Worm (Caenorhabditis elegans): ENCODE measurements around the gene F52G3.8.

Gene F52G3.8

ce11 chrX:16952859-16953258 lies at the start of gene F52G3.8:
F52G3.8 (minus strand) TSS chrX:16952959.
- TF ChIP-seq ceh-13 (GFP tag; optimal IDR thresholded peaks at IDR 0.05), result no peak
- no peak for TF ChIP-seq sea-1 (GFP tag; conservative IDR thresholded peaks at IDR 0.05)
- no peak for TF ChIP-seq hnd-1 (tag; optimal IDR thresholded peaks at IDR 0.05)
- no peak for TF ChIP-seq tbx-37 (GFP tag; conservative IDR thresholded peaks at IDR 0.05)
- TF ChIP-seq tbx-11 (GFP tag; IDR thresholded peaks at IDR 0.05), result no peak
- TF ChIP-seq scrt-1 (GFP tag; IDR thresholded peaks at IDR 0.05), result no peak
- TF ChIP-seq hmbx-1 (tag; optimal IDR thresholded peaks at IDR 0.05), result no peak
- no peak for TF ChIP-seq aly-1 (tag; optimal IDR thresholded peaks at IDR 0.05)
- no peak for TF ChIP-seq ama-1 (optimal IDR thresholded peaks at IDR 0.05)
- no peak for TF ChIP-seq flt-1 (GFP tag; IDR thresholded peaks at IDR 0.05)
- no peak for TF ChIP-seq B0310.2 (tag; optimal IDR thresholded peaks at IDR 0.05)
- no peak for TF ChIP-seq hmg-4 (GFP tag; optimal IDR thresholded peaks at IDR 0.05)

- no peak for TF ChIP-seq ceh-36 (tag; optimal IDR thresholded peaks at IDR 0.05)
Measured at ce11 chrX:17002149-17002548, 49.4 kb upstream of the F52G3.8 start.

ce11 chrX:16999649-17000048 lies 46.9 kb upstream of the F52G3.8 start:
- TF ChIP-seq tbx-11 (GFP tag; IDR thresholded peaks at IDR 0.05) (no peak), hmbx-1 (tag; optimal IDR thresholded peaks at IDR 0.05) (no peak), hmg-4 (GFP tag; optimal IDR thresholded peaks at IDR 0.05) (no peak)

- TF ChIP-seq hmbx-1 (tag; optimal IDR thresholded peaks at IDR 0.05), result no peak
- no peak for TF ChIP-seq ets-7 (tag; optimal IDR thresholded peaks at IDR 0.05)
- TF ChIP-seq ceh-13 (GFP tag; optimal IDR thresholded peaks at IDR 0.05), result no peak
- no peak for TF ChIP-seq sea-1 (GFP tag; conservative IDR thresholded peaks at IDR 0.05)
- no peak for TF ChIP-seq scrt-1 (GFP tag; IDR thresholded peaks at IDR 0.05)
- TF ChIP-seq tbx-37 (GFP tag; conservative IDR thresholded peaks at IDR 0.05), result no peak
- TF ChIP-seq tra-4 (tag; optimal IDR thresholded peaks at IDR 0.05), result no peak
- TF ChIP-seq hnd-1 (tag; optimal IDR thresholded peaks at IDR 0.05), result no peak
- TF ChIP-seq hmg-4 (GFP tag; optimal IDR thresholded peaks at IDR 0.05), result no peak
- no peak for TF ChIP-seq B0310.2 (tag; optimal IDR thresholded peaks at IDR 0.05)
- TF ChIP-seq ama-1 (optimal IDR thresholded peaks at IDR 0.05), result no peak
- TF ChIP-seq F13C5.2 (tag; optimal IDR thresholded peaks at IDR 0.05), result no peak
- TF ChIP-seq ceh-36 (tag; optimal IDR thresholded peaks at IDR 0.05), result no peak
- TF ChIP-seq tbx-11 (GFP tag; IDR thresholded peaks at IDR 0.05), result no peak
- TF ChIP-seq flt-1 (GFP tag; IDR thresholded peaks at IDR 0.05), result no peak
- no peak for TF ChIP-seq pes-1 (GFP tag; IDR thresholded peaks at IDR 0.05)
Measured at ce11 chrX:16998981-16999380, 46.2 kb upstream of the F52G3.8 start.

ce11 chrX:16998003-16998402 lies 45.2 kb upstream of the F52G3.8 start:
- TF ChIP-seq tra-4 (tag; optimal IDR thresholded peaks at IDR 0.05) (no peak), B0310.2 (tag; optimal IDR thresholded peaks at IDR 0.05) (no peak), ets-7 (tag; optimal IDR thresholded peaks at IDR 0.05) (no peak), pes-1 (GFP tag; IDR thresholded peaks at IDR 0.05) (no peak), aly-1 (tag; optimal IDR thresholded peaks at IDR 0.05) (no peak), sea-1 (GFP tag; conservative IDR thresholded peaks at IDR 0.05) (no peak), ceh-36 (tag; optimal IDR thresholded peaks at IDR 0.05) (no peak), tbx-11 (GFP tag; IDR thresholded peaks at IDR 0.05) (no peak), scrt-1 (GFP tag; IDR thresholded peaks at IDR 0.05) (no peak), hmbx-1 (tag; optimal IDR thresholded peaks at IDR 0.05) (no peak), ceh-13 (GFP tag; optimal IDR thresholded peaks at IDR 0.05) (no peak)

ce11 chrX:16995886-16996283 lies 43.1 kb upstream of the F52G3.8 start:
- TF ChIP-seq aly-1 (tag; optimal IDR thresholded peaks at IDR 0.05), result no peak
- no peak for TF ChIP-seq tbx-11 (GFP tag; IDR thresholded peaks at IDR 0.05)
- TF ChIP-seq ama-1 (optimal IDR thresholded peaks at IDR 0.05), result no peak
- TF ChIP-seq scrt-1 (GFP tag; IDR thresholded peaks at IDR 0.05), result no peak
- no peak for TF ChIP-seq tra-4 (tag; optimal IDR thresholded peaks at IDR 0.05)
- TF ChIP-seq flt-1 (GFP tag; IDR thresholded peaks at IDR 0.05), result no peak
- TF ChIP-seq hmg-4 (GFP tag; optimal IDR thresholded peaks at IDR 0.05), result no peak
- TF ChIP-seq sea-1 (GFP tag; conservative IDR thresholded peaks at IDR 0.05), result no peak
- TF ChIP-seq hmbx-1 (tag; optimal IDR thresholded peaks at IDR 0.05), result no peak
- no peak for TF ChIP-seq pes-1 (GFP tag; IDR thresholded peaks at IDR 0.05)
- no peak for TF ChIP-seq hnd-1 (tag; optimal IDR thresholded peaks at IDR 0.05)
- TF ChIP-seq ceh-36 (tag; optimal IDR thresholded peaks at IDR 0.05), result no peak
- no peak for TF ChIP-seq tbx-37 (GFP tag; conservative IDR thresholded peaks at IDR 0.05)
- no peak for TF ChIP-seq ets-7 (tag; optimal IDR thresholded peaks at IDR 0.05)
- TF ChIP-seq F13C5.2 (tag; optimal IDR thresholded peaks at IDR 0.05), result no peak
- TF ChIP-seq ceh-13 (GFP tag; optimal IDR thresholded peaks at IDR 0.05), result no peak
- TF ChIP-seq B0310.2 (tag; optimal IDR thresholded peaks at IDR 0.05), result no peak

- TF ChIP-seq ceh-13 (GFP tag; optimal IDR thresholded peaks at IDR 0.05) (no peak), tra-4 (tag; optimal IDR thresholded peaks at IDR 0.05) (no peak), aly-1 (tag; optimal IDR thresholded peaks at IDR 0.05) (no peak), pes-1 (GFP tag; IDR thresholded peaks at IDR 0.05) (no peak), F13C5.2 (tag; optimal IDR thresholded peaks at IDR 0.05) (no peak), B0310.2 (tag; optimal IDR thresholded peaks at IDR 0.05) (no peak), flt-1 (GFP tag; IDR thresholded peaks at IDR 0.05) (no peak), hnd-1 (tag; optimal IDR thresholded peaks at IDR 0.05) (no peak), hmbx-1 (tag; optimal IDR thresholded peaks at IDR 0.05) (no peak), ama-1 (optimal IDR thresholded peaks at IDR 0.05) (no peak), scrt-1 (GFP tag; IDR thresholded peaks at IDR 0.05) (no peak), hmg-4 (GFP tag; optimal IDR thresholded peaks at IDR 0.05) (no peak), ets-7 (tag; optimal IDR thresholded peaks at IDR 0.05) (no peak), ceh-36 (tag; optimal IDR thresholded peaks at IDR 0.05) (no peak), tbx-11 (GFP tag; IDR thresholded peaks at IDR 0.05) (no peak)
Measured at ce11 chrX:16995149-16995885, 42.6 kb upstream of the F52G3.8 start.

ce11 chrX:16994417-16994816 lies 41.7 kb upstream of the F52G3.8 start:
- TF ChIP-seq flt-1 (GFP tag; IDR thresholded peaks at IDR 0.05) (no peak), F13C5.2 (tag; optimal IDR thresholded peaks at IDR 0.05) (no peak), ama-1 (optimal IDR thresholded peaks at IDR 0.05) (no peak), tbx-37 (GFP tag; conservative IDR thresholded peaks at IDR 0.05) (no peak), B0310.2 (tag; optimal IDR thresholded peaks at IDR 0.05) (no peak), scrt-1 (GFP tag; IDR thresholded peaks at IDR 0.05) (no peak), ceh-13 (GFP tag; optimal IDR thresholded peaks at IDR 0.05) (no peak), pes-1 (GFP tag; IDR thresholded peaks at IDR 0.05) (no peak), hnd-1 (tag; optimal IDR thresholded peaks at IDR 0.05) (no peak), tbx-11 (GFP tag; IDR thresholded peaks at IDR 0.05) (no peak), hmbx-1 (tag; optimal IDR thresholded peaks at IDR 0.05) (no peak), hmg-4 (GFP tag; optimal IDR thresholded peaks at IDR 0.05) (no peak), tra-4 (tag; optimal IDR thresholded peaks at IDR 0.05) (no peak)
